Worm (Caenorhabditis elegans) whole organism, L3 larva: ENCODE data around the gene acr-18.

Experiments used
- R02D3.7 ChIP-seq: fragments of 150-350 bp; optimal IDR thresholded peaks from 2 replicates; lab custom pipeline; 2014; ENCODE audit warnings: missing biosample characterization, missing genetic modification characterization
- ceh-16 ChIP-seq: sonication (generic microtip); optimal IDR thresholded peaks from 2 replicates; lab custom pipeline; 2017; ENCODE audit warnings: missing biosample characterization, missing genetic modification characterization
- ceh-28 ChIP-seq: fragments of 150-350 bp; optimal IDR thresholded peaks from 2 replicates; lab custom pipeline; 2014; ENCODE audit warnings: missing biosample characterization, missing genetic modification reagents, missing genetic modification characterization
- daf-12 ChIP-seq: fragments of 150-350 bp; optimal IDR thresholded peaks from 2 replicates; lab custom pipeline; 2014; ENCODE audit warnings: missing biosample characterization, missing genetic modification reagents, missing genetic modification characterization
- egl-27 ChIP-seq: sonication (generic microtip); optimal IDR thresholded peaks from 4 replicates; lab custom pipeline; 2017; ENCODE audit warnings: missing biosample characterization, missing genetic modification reagents, missing genetic modification characterization
- elt-1 ChIP-seq: fragments of 150-350 bp; optimal IDR thresholded peaks from 2 replicates; lab custom pipeline; 2014; ENCODE audit warnings: missing biosample characterization, missing genetic modification characterization
- elt-2 ChIP-seq: sonication (generic microtip); optimal IDR thresholded peaks from 2 replicates; lab custom pipeline; 2016; ENCODE audit warnings: missing genetic modification reagents, mild to moderate bottlenecking, missing genetic modification characterization, missing compliant biosample characterization
- elt-3 ChIP-seq, 3 experiments: fragments of 150-350 bp in 1 of 3; sonication (generic microtip) in 2 of 3; optimal IDR thresholded peaks; 2 replicates in 2 of 3; 4 replicates in 1 of 3; lab custom pipeline; 2014 to 2017; ENCODE audit warnings: missing biosample characterization in 3 of 3, missing genetic modification characterization in 3 of 3
- eor-1 ChIP-seq, 2 experiments: fragments of 150-350 bp; optimal IDR thresholded peaks; 2 replicates each; lab custom pipeline; 2014 to 2018; ENCODE audit warnings: missing biosample characterization in 2 of 2, missing genetic modification characterization in 2 of 2
- hmg-11 ChIP-seq: sonication (generic microtip); optimal IDR thresholded peaks from 2 replicates; lab custom pipeline; 2016; ENCODE audit warnings: missing genetic modification characterization, missing compliant biosample characterization
- lin-15B ChIP-seq: fragments of 150-350 bp; optimal IDR thresholded peaks from 2 replicates; lab custom pipeline; 2014; ENCODE audit warnings: missing biosample characterization, missing genetic modification characterization
- lin-39 ChIP-seq: fragments of 150-350 bp; optimal IDR thresholded peaks from 2 replicates; lab custom pipeline; 2018; ENCODE audit warnings: missing biosample characterization, missing genetic modification reagents, missing genetic modification characterization
- lsy-12 ChIP-seq: sonication (generic microtip); optimal IDR thresholded peaks from 2 replicates; lab custom pipeline; 2016; ENCODE audit warnings: mild to moderate bottlenecking, missing genetic modification characterization, missing compliant biosample characterization
- mdl-1 ChIP-seq: fragments of 150-350 bp; optimal IDR thresholded peaks from 2 replicates; lab custom pipeline; 2014; ENCODE audit warnings: missing biosample characterization, missing genetic modification characterization
- nfya-1 ChIP-seq: sonication (generic microtip); optimal IDR thresholded peaks from 2 replicates; lab custom pipeline; 2017; ENCODE audit warnings: missing genetic modification characterization, mild to moderate bottlenecking, missing compliant biosample characterization, antibody characterized with exemption, moderate library complexity; ENCODE audit not compliant: insufficient read depth
- nhr-11 ChIP-seq: fragments of 150-350 bp; optimal IDR thresholded peaks from 2 replicates; lab custom pipeline; 2014; ENCODE audit warnings: missing biosample characterization, missing genetic modification characterization
- nhr-25 ChIP-seq: sonication (generic microtip); optimal IDR thresholded peaks from 2 replicates; lab custom pipeline; 2017; ENCODE audit warnings: missing biosample characterization, missing genetic modification characterization
- nhr-43 ChIP-seq: sonication (generic microtip); optimal IDR thresholded peaks from 2 replicates; lab custom pipeline; 2016; ENCODE audit warnings: mild to moderate bottlenecking, missing genetic modification characterization, missing compliant biosample characterization; ENCODE audit not compliant: poor library complexity, severe bottlenecking
- nhr-67 ChIP-seq: fragments of 150-350 bp; optimal IDR thresholded peaks from 2 replicates; lab custom pipeline; 2014; ENCODE audit warnings: missing biosample characterization, missing genetic modification characterization
- nhr-76 ChIP-seq: fragments of 150-350 bp; sonication (generic microtip); optimal IDR thresholded peaks from 5 replicates; lab custom pipeline; 2014; ENCODE audit warnings: missing biosample characterization, missing genetic modification characterization
- nhr-77 ChIP-seq: fragments of 150-350 bp; optimal IDR thresholded peaks from 2 replicates; lab custom pipeline; 2014; ENCODE audit warnings: missing biosample characterization, missing genetic modification characterization
- pha-4 ChIP-seq: fragments of 150-350 bp; optimal IDR thresholded peaks from 2 replicates; lab custom pipeline; 2014; ENCODE audit warnings: missing biosample characterization, missing genetic modification reagents, missing genetic modification characterization
- pqm-1 ChIP-seq: fragments of 150-350 bp; optimal IDR thresholded peaks from 2 replicates; lab custom pipeline; 2017; ENCODE audit warnings: missing biosample characterization, missing genetic modification characterization, inconsistent platforms
- skn-1 ChIP-seq: fragments of 150-350 bp; optimal IDR thresholded peaks from 2 replicates; lab custom pipeline; 2014; ENCODE audit warnings: missing biosample characterization, missing genetic modification characterization
- snpc-4 ChIP-seq: fragments of 150-350 bp; optimal IDR thresholded peaks from 2 replicates; lab custom pipeline; 2014; ENCODE audit warnings: missing biosample characterization, missing genetic modification characterization
- tbx-2 ChIP-seq: sonication (generic microtip); optimal IDR thresholded peaks from 2 replicates; lab custom pipeline; 2016; ENCODE audit warnings: mild to moderate bottlenecking, missing genetic modification characterization, missing compliant biosample characterization
- unc-62 ChIP-seq: fragments of 150-350 bp; sonication (generic microtip); optimal IDR thresholded peaks from 4 replicates; lab custom pipeline; 2014; ENCODE audit warnings: missing biosample characterization, missing genetic modification reagents, missing genetic modification characterization
- ztf-11 ChIP-seq: fragments of 150-350 bp; optimal IDR thresholded peaks from 2 replicates; lab custom pipeline; 2014; ENCODE audit warnings: missing biosample characterization, missing genetic modification characterization
- ztf-4 ChIP-seq: fragments of 150-350 bp; optimal IDR thresholded peaks from 2 replicates; lab custom pipeline; 2014; ENCODE audit warnings: missing biosample characterization, missing genetic modification characterization

acr-18 gene

DNA sequence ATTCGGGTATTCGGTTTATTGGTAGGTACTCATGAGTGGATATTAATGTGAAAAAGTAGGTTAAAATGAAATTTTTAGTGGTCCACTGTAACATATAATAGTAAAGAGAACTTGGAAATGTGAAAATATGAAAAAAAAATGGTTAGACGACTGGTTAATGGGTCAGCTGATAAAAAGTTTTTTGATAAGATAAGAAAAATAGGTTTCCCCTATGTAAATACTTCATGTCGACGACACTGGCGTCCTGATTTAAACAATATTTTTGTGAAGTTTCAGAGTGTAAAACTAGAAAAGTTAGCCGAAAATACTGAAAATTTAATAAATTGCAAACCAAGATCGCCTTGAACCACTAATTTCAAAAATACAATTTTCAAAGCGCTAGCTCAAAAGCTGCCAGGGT is 25.9 kb downstream of the acr-18 start, which contains the start of gene F21A3.11:
Gene F21A3.11, minus strand, starts transcription at position 117 of the 400 bp plus-strand sequence.
- TF ChIP-seq elt-2 (tag; lab: Kevin White, UChicago) = peak; percentile 73
- TF ChIP-seq pqm-1 (tag; lab: Kevin White, UChicago) = peak; percentile 31
- no peak for TF ChIP-seq R02D3.7
- peak; percentile 54 for TF ChIP-seq pha-4 (tag; lab: Kevin White, UChicago)
- TF ChIP-seq ztf-4 (tag; lab: Kevin White, UChicago) = no peak
- no peak for TF ChIP-seq ztf-11

DNA sequence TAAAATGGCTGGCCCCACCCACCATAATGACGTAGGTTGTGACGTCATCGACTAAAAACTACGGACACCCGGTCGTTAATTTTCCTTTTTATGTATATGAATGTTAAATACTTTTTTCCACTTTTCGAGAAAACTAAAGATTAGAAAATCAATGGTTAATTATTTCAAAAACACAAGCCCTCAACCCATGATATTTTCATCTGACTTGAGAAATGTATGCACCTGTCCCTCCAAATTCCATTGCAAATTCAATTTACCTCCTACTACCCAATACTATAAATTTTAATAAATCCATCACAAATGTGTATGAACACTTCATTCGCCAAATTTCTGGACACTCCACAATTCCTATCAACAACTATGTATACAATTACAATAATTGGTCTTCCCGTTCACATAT is 29.9 kb downstream of the acr-18 start, which contains the start of gene srh-276:
Gene srh-276, plus strand, starts transcription at position 301 of the 400 bp plus-strand sequence.
- no peak for TF ChIP-seq skn-1 (tag; lab: Kevin White, UChicago)
- no peak for TF ChIP-seq unc-62 (GFP tag; lab: Kevin White, UChicago)

DNA sequence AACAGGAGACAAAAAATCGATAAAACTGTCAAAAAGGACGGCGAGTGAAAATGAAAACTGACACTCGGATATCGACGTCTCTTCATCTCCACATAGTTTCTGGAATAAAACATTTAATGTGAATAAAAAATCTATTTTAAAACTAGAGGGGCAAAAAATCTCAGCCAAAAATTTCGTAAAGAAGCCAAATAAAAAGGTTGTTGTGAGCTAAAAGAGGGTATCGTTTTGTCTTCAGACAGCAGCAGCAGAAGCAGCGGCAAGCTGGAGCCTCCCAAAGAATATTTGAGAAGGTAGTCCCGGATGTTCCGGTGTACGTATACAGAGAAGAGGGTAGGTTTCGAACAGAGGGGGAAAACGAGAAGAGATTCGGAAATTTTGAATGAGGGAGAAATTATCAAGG is 37.0 kb downstream of the acr-18 start, which contains the start of gene lgc-31:
Gene lgc-31, minus strand, starts transcription at position 101 of the 400 bp plus-strand sequence.
- no peak for TF ChIP-seq nfya-1
- TF ChIP-seq lin-39 (tag; lab: Kevin White, UChicago) = no peak
- TF ChIP-seq nhr-77 (tag; lab: Kevin White, UChicago) = no peak
- no peak for TF ChIP-seq eor-1 (tag; optimal IDR thresholded peaks at IDR 0.05; lab: Kevin White, UChicago)
- TF ChIP-seq egl-27 (tag; lab: Kevin White, UChicago) = no peak
- TF ChIP-seq daf-12 (tag; lab: Kevin White, UChicago) = no peak
- TF ChIP-seq lin-15B (tag; lab: Kevin White, UChicago) = no peak
- TF ChIP-seq nhr-67 (tag; lab: Kevin White, UChicago) = no peak
- TF ChIP-seq tbx-2 (tag; lab: Kevin White, UChicago) = no peak
- no peak for TF ChIP-seq hmg-11 (tag; lab: Kevin White, UChicago)
- TF ChIP-seq nhr-11 (tag; lab: Kevin White, UChicago) = no peak
- TF ChIP-seq unc-62 (GFP tag; lab: Kevin White, UChicago) = no peak
- TF ChIP-seq, all 47 proteins: peak for 0

DNA sequence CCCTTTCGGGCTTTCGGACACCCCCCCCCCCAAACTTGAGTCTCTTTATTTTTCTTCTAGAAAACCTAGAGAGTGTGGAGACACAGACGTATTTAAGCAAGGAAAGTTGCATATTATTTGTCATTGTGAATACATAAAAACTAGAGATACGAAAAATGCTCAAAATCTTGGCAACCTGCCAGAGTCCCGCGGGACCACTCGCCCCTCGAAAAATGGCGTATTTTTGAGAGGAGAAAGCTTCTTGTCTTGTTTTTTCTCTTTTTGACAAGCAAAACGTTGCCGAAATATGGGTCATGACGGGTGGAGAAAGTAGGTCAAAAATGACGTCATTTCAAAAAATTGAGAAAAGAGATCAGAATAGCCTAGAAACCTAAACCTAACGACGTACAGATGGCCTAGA is 38.5 kb downstream of the acr-18 start:
- TF ChIP-seq nhr-67 (tag; lab: Kevin White, UChicago) (no peak), lin-39 (tag; lab: Kevin White, UChicago) (peak; percentile 11)

DNA sequence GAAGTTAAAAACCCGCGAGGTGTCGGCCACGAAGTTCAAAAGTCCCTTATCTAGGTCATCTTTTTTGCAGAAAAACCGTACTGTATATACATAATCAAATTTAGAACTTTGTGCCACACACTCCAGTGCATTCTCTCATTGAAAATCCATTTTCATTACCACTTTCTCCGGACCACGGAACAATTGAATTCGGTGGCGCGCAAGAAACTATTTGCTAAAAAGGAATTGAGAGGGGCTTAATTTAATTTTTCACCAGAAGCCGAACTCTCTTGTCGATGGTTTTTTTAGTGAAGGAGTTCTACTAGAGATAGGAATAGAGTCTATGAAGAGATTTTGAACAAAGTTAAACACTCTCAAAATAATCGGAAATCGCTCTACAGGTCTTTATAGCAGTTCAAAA is 39.1 kb downstream of the acr-18 start:
- no peak for TF ChIP-seq nhr-43 (tag; lab: Kevin White, UChicago)
- TF ChIP-seq daf-12 (tag; lab: Kevin White, UChicago) = no peak
- no peak for TF ChIP-seq nhr-76 (tag; lab: Kevin White, UChicago)
- no peak for TF ChIP-seq ceh-16 (tag; lab: Kevin White, UChicago)
- no peak for TF ChIP-seq nhr-25 (tag; lab: Kevin White, UChicago)
- TF ChIP-seq mdl-1 = no peak
- no peak for TF ChIP-seq elt-1 (tag; lab: Kevin White, UChicago)
- TF ChIP-seq elt-3 (tag; optimal IDR thresholded peaks at IDR 0.05; lab: Kevin White, UChicago) = no peak
- no peak for TF ChIP-seq nfya-1
- TF ChIP-seq lin-15B (tag; lab: Kevin White, UChicago) = no peak
- no peak for TF ChIP-seq hmg-11 (tag; lab: Kevin White, UChicago)
- TF ChIP-seq ceh-28 (tag; lab: Kevin White, UChicago) = no peak

DNA sequence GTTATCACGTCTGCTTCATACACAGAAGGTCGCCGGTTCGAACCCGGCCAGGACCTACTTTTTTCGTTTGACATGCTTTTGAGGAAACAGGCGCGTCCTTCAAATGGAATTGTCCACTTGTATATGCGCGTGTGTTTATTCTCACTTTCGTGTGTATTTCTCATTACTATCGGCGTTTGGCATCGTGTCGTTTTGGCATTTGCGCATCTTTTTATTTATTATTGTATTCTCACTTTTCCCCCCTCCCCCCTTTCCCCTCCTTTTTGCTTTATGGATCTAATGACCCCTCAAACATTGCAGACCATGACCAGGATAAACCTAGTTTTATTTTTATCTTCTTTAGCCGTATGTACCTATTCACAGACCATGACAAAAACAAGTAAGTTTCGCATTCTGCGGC is 41.5 kb downstream of the acr-18 start, which contains the start of gene F21A3.3:
Gene F21A3.3, plus strand, starts transcription at position 301 of the 400 bp plus-strand sequence.
- TF ChIP-seq lsy-12 (tag; lab: Kevin White, UChicago) = no peak
- no peak for TF ChIP-seq snpc-4
- TF ChIP-seq tbx-2 (tag; lab: Kevin White, UChicago) = no peak
- no peak for TF ChIP-seq ceh-16 (tag; lab: Kevin White, UChicago)
- no peak for TF ChIP-seq pha-4 (tag; lab: Kevin White, UChicago)
- TF ChIP-seq R02D3.7 = no peak
- TF ChIP-seq nhr-77 (tag; lab: Kevin White, UChicago) = no peak
- TF ChIP-seq hmg-11 (tag; lab: Kevin White, UChicago) = no peak
- TF ChIP-seq egl-27 (tag; lab: Kevin White, UChicago) = no peak
- TF ChIP-seq nfya-1 = no peak
- TF ChIP-seq lin-15B (tag; lab: Kevin White, UChicago) = no peak
- TF ChIP-seq pqm-1 (tag; lab: Kevin White, UChicago) = no peak
- TF ChIP-seq unc-62 (GFP tag; lab: Kevin White, UChicago) = no peak
